Fruit fly (Drosophila melanogaster) whole organism: ENCODE results near the gene CG14631.

Source experiments
- CG8478 ChIP-seq: fragments of >200 bp; optimal IDR thresholded peaks from 2 replicates; lab custom pipeline; 2018; ENCODE audit warnings: inconsistent platforms
- Dll ChIP-seq: fragments of >200 bp; optimal IDR thresholded peaks from 2 replicates; lab custom pipeline; 2017
- pan ChIP-seq: fragments of >200 bp; optimal IDR thresholded peaks from 2 replicates; lab custom pipeline; 2017
- psq ChIP-seq: fragments of >200 bp; optimal IDR thresholded peaks from 2 replicates; lab custom pipeline; 2017

dm6 chrX:990218-990617 is 21.6 kb upstream of the CG14631 start, which contains the start of gene CG18823:
- no peak for TF ChIP-seq CG8478 (lab: Kevin White, UChicago)
- no peak for TF ChIP-seq pan (lab: Kevin White, UChicago)
- no peak for TF ChIP-seq Dll (lab: Kevin White, UChicago)
- TF ChIP-seq psq (lab: Kevin White, UChicago) = no peak
